Worm (Caenorhabditis elegans): Measurements from ENCODE around the gene C44B9.3.

Gene C44B9.3

ce11 chrIII:10880083-10880482 lies at the start of gene C44B9.3:
TSS of gene C44B9.3 (minus strand) at chrIII:10880183.
- TF ChIP-seq rcor-1 (GFP tag; IDR thresholded peaks at IDR 0.05): no peak
- TF ChIP-seq B0035.1 (tag; optimal IDR thresholded peaks at IDR 0.05): no peak
- no peak for TF ChIP-seq nhr-179 (tag; optimal IDR thresholded peaks at IDR 0.05)
- no peak for TF ChIP-seq cebp-1 (GFP tag; IDR thresholded peaks at IDR 0.05)
- TF ChIP-seq cebp-1 (tag; optimal IDR thresholded peaks at IDR 0.05): no peak
- TF ChIP-seq atf-7 (tag; optimal IDR thresholded peaks at IDR 0.05): no peak
- no peak for TF ChIP-seq ztf-6 (GFP tag; IDR thresholded peaks at IDR 0.05)
- no peak for TF ChIP-seq chd-7 (tag; optimal IDR thresholded peaks at IDR 0.05)

DNA sequence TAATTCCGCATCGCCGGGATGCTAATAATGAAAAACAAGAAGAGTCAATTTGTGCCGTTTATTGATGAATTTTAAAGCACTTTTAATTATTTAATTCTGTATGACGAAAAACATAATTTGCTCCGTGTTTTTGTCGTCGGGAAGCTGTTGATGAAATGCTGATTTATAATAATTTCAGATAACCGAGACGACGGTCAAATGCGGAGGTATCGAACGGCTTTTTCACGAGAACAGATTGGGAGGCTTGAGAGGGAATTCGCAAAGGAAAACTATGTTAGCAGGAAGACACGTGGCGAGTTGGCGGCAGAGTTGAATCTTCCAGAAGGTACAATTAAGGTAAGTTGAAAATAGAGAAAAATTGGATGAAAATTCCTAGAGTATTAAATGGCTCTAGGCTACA lies 43.6 kb upstream of the C44B9.3 start:
- TF ChIP-seq ztf-22 (GFP tag; optimal IDR thresholded peaks at IDR 0.05): no peak
- TF ChIP-seq repo-1 (tag; optimal IDR thresholded peaks at IDR 0.05): no peak
- TF ChIP-seq dpl-1 (GFP tag; optimal IDR thresholded peaks at IDR 0.05): no peak
- TF ChIP-seq fkh-3 (tag; optimal IDR thresholded peaks at IDR 0.05): no peak
- no peak for TF ChIP-seq ekl-4 (GFP tag; IDR thresholded peaks at IDR 0.05)
- no peak for TF ChIP-seq unc-62 (GFP tag; optimal IDR thresholded peaks at IDR 0.05)
- no peak for TF ChIP-seq hrde-1 (tag; optimal IDR thresholded peaks at IDR 0.05; ENCODE audit: borderline replicate concordance)
- no peak for TF ChIP-seq gei-17 (GFP tag; optimal IDR thresholded peaks at IDR 0.05)
- TF ChIP-seq Y67H2A.10 (GFP tag; conservative IDR thresholded peaks at IDR 0.05): no peak
- TF ChIP-seq nhr-120 (GFP tag; IDR thresholded peaks at IDR 0.05): no peak
- no peak for TF ChIP-seq ceh-40 (GFP tag; IDR thresholded peaks at IDR 0.05)
- TF ChIP-seq Y56A3A.18 (GFP tag; IDR thresholded peaks at IDR 0.05): no peak
- no peak for TF ChIP-seq ztf-3 (GFP tag; optimal IDR thresholded peaks at IDR 0.05)
- TF ChIP-seq C17E4.6 (GFP tag; IDR thresholded peaks at IDR 0.05): no peak
- TF ChIP-seq Y53G8AR.9 (GFP tag; conservative IDR thresholded peaks at IDR 0.05): no peak
- no peak for TF ChIP-seq ztf-25 (GFP tag; IDR thresholded peaks at IDR 0.05)
- TF ChIP-seq ceh-100 (GFP tag; IDR thresholded peaks at IDR 0.05): no peak
- no peak for TF ChIP-seq ceh-91 (GFP tag; IDR thresholded peaks at IDR 0.05)
- no peak for TF ChIP-seq ZK185.1 (tag; optimal IDR thresholded peaks at IDR 0.05; ENCODE audit: poor library complexity, severe bottlenecking)
- no peak for TF ChIP-seq F39B2.1 (GFP tag; IDR thresholded peaks at IDR 0.05)

DNA sequence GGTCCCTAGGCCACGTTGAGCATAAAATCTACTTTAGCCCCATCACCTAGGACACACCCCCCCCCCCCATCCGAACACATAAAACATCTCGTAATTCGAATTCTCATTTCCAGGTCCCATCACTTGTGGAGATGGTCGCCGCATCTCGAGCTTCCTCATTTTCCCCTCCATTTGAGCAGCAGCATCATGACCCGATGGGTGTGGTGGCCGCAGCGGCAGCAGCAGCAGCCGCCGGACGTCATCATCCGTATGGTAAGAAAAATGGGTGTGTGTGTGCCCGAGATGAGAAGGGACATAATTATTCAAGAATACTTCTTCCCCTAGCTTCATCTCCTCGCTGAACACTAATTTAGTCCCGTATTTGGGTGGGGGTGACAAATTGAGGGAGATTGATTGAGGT lies 41.5 kb upstream of the C44B9.3 start:
- TF ChIP-seq tbp1 (GFP tag; optimal IDR thresholded peaks at IDR 0.05): no peak
- no peak for TF ChIP-seq zim-3 (tag; optimal IDR thresholded peaks at IDR 0.05)
- peak; percentile 81 for TF ChIP-seq zfh-2 (GFP tag; conservative IDR thresholded peaks at IDR 0.05)
- no peak for TF ChIP-seq C17E4.6 (GFP tag; IDR thresholded peaks at IDR 0.05)

DNA sequence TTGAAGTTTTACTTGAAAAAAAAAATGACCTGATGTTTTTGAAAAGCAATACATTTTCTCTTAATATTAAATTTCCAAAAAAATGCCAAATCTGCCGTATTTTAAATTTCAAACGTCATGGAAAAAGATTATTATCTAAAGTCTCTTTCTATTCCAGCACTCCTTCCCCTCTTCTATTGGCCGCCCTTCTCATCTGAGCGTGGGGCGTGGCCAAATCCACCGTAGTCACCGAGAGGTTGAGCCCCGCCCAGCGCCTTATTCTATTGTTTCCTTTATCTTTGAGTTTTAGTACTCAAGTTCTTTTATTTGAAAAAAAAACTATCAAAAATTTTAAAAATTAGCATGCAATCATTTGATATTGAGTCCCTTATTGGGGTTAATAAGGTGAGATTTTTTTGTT lies 40.1 kb upstream of the C44B9.3 start, which contains the start of gene vab-7:
vab-7 (plus strand) TSS at position 301 of the 400 bp plus-strand sequence.
- no peak for TF ChIP-seq lin-26 (GFP tag; IDR thresholded peaks at IDR 0.05)
- no peak for TF ChIP-seq fkh-3 (tag; optimal IDR thresholded peaks at IDR 0.05)
- TF ChIP-seq Y67H2A.10 (GFP tag; conservative IDR thresholded peaks at IDR 0.05): no peak
- no peak for TF ChIP-seq Y53G8AR.9 (GFP tag; conservative IDR thresholded peaks at IDR 0.05)
- TF ChIP-seq mcd-1 (GFP tag; IDR thresholded peaks at IDR 0.05): no peak
- TF ChIP-seq lsy-27 (tag; optimal IDR thresholded peaks at IDR 0.05; ENCODE audit: borderline replicate concordance, insufficient read depth): no peak

Data from whole organism, young adult.